Fruit fly (Drosophila melanogaster) whole organism, pupa: ENCODE measurements around the gene CG3040.

Experiments
- CG13204 ChIP-seq: fragments of 200-800 bp; sonication (Bioruptor generic); optimal IDR thresholded peaks from 2 replicates; lab custom pipeline; 2018; ENCODE audit warnings: missing biosample characterization, mild to moderate bottlenecking, missing genetic modification characterization, moderate library complexity
- CG14655 ChIP-seq: fragments of 200-800 bp; sonication (Bioruptor generic); optimal IDR thresholded peaks from 3 replicates; lab custom pipeline; 2017; ENCODE audit warnings: mild to moderate bottlenecking, missing biosample characterization, missing genetic modification reagents, missing genetic modification characterization
- CG34367 ChIP-seq: fragments of 200-800 bp; sonication (Bioruptor generic); optimal IDR thresholded peaks from 2 replicates; lab custom pipeline; 2018; ENCODE audit warnings: missing biosample characterization, mild to moderate bottlenecking, missing genetic modification characterization
- CG8301 ChIP-seq: fragments of 200-800 bp; sonication (Bioruptor generic); optimal IDR thresholded peaks from 2 replicates; lab custom pipeline; 2018; ENCODE audit warnings: missing biosample characterization, mild to moderate bottlenecking, missing genetic modification characterization
- CG9948 ChIP-seq: fragments of 200-800 bp; sonication (Bioruptor generic); optimal IDR thresholded peaks from 2 replicates; lab custom pipeline; 2018; ENCODE audit warnings: missing biosample characterization, mild to moderate bottlenecking, missing genetic modification characterization, moderate library complexity
- EcR ChIP-seq: fragments of 200-800 bp; sonication (Bioruptor generic); optimal IDR thresholded peaks from 3 replicates; lab custom pipeline; 2019; ENCODE audit warnings: missing biosample characterization, missing genetic modification characterization, mild to moderate bottlenecking, moderate library complexity, missing genetic modification reagents
- Pif1B ChIP-seq: fragments of 200-800 bp; sonication (Bioruptor generic); optimal IDR thresholded peaks from 3 replicates; lab custom pipeline; 2016; ENCODE audit warnings: missing biosample characterization, missing genetic modification characterization

DNA sequence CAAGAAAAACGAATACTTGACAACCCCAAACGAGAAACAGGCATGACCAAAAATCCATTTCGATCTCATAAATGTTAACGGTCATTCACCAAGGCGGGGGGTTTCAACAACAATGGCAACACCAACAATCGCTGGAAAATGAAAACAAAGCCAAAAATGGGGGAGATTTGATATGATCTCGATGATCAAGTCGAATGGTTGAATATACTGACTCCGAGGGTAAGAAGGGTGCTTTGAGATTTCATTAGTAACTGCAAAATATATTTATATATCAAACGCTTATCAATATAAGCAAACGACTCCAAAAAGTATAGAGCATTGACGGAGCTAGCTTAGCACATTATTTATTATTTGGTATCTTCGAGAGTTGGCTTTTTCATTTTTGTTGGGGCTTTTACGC is 16.9 kb upstream of the CG3040 start:
- peak; percentile 22 for TF ChIP-seq CG8301 (tag; lab: Kevin White, UChicago)
- TF ChIP-seq CG14655 (GFP tag; lab: Kevin White, UChicago) = peak; percentile 38
- TF ChIP-seq CG9948 (tag; lab: Kevin White, UChicago) = no peak
- TF ChIP-seq EcR (GFP tag; lab: Kevin White, UChicago) = no peak
- TF ChIP-seq Pif1B (GFP tag; lab: Kevin White, UChicago) = no peak
- TF ChIP-seq CG13204 (GFP tag; lab: Kevin White, UChicago) = no peak
- TF ChIP-seq CG34367 (tag; lab: Kevin White, UChicago) = no peak
